Worm (Caenorhabditis elegans) whole organism, L2 larva: ENCODE data around the gene dnj-11.

Source experiments
- C34F6.9 ChIP-seq: fragments of 150-350 bp; optimal IDR thresholded peaks from 2 replicates; lab custom pipeline; 2014; ENCODE audit warnings: missing biosample characterization, missing genetic modification characterization
- F13H6.1 ChIP-seq: sonication (generic microtip); optimal IDR thresholded peaks from 2 replicates; lab custom pipeline; 2016; ENCODE audit warnings: missing genetic modification characterization, missing compliant biosample characterization
- R02D3.7 ChIP-seq: fragments of 150-350 bp; optimal IDR thresholded peaks from 2 replicates; lab custom pipeline; 2014; ENCODE audit warnings: missing biosample characterization, missing genetic modification characterization
- Y55F3AM.14 ChIP-seq: fragments of 200-800 bp; sonication (Bioruptor generic); optimal IDR thresholded peaks from 2 replicates; lab custom pipeline; 2018; ENCODE audit warnings: mild to moderate bottlenecking, missing genetic modification characterization, missing compliant biosample characterization
- ZK546.5 ChIP-seq: sonication (generic microtip); optimal IDR thresholded peaks from 2 replicates; lab custom pipeline; 2017; ENCODE audit warnings: missing biosample characterization, missing genetic modification characterization
- alr-1 ChIP-seq: fragments of 150-350 bp; optimal IDR thresholded peaks from 2 replicates; lab custom pipeline; 2014; ENCODE audit warnings: missing biosample characterization, missing genetic modification characterization
- aly-2 ChIP-seq: fragments of 150-350 bp; optimal IDR thresholded peaks from 2 replicates; lab custom pipeline; 2014; ENCODE audit warnings: missing biosample characterization, missing genetic modification characterization
- ama-1 ChIP-seq: fragments of 150-350 bp; optimal IDR thresholded peaks from 2 replicates; lab custom pipeline; 2018; ENCODE audit warnings: inconsistent platforms
- blmp-1 ChIP-seq: sonication (generic microtip); optimal IDR thresholded peaks from 2 replicates; lab custom pipeline; 2017; ENCODE audit warnings: missing genetic modification characterization, mild to moderate bottlenecking, missing compliant biosample characterization, antibody characterized with exemption, moderate library complexity; ENCODE audit not compliant: insufficient read depth
- ceh-16 ChIP-seq: fragments of 150-350 bp; optimal IDR thresholded peaks from 2 replicates; lab custom pipeline; 2014; ENCODE audit warnings: missing biosample characterization, missing genetic modification characterization
- ceh-82 ChIP-seq: fragments of 150-350 bp; optimal IDR thresholded peaks from 2 replicates; lab custom pipeline; 2014; ENCODE audit warnings: missing biosample characterization, missing genetic modification characterization
- crh-2 ChIP-seq: sonication (generic microtip); optimal IDR thresholded peaks from 2 replicates; lab custom pipeline; 2017; ENCODE audit warnings: missing biosample characterization, missing genetic modification characterization
- dmd-4 ChIP-seq: sonication (generic microtip); optimal IDR thresholded peaks from 2 replicates; lab custom pipeline; 2017; ENCODE audit warnings: missing biosample characterization, missing genetic modification characterization
- egl-27 ChIP-seq: sonication (generic microtip); optimal IDR thresholded peaks from 3 replicates; lab custom pipeline; 2017; ENCODE audit warnings: missing biosample characterization, missing genetic modification reagents, missing genetic modification characterization
- elt-1 ChIP-seq: fragments of 150-350 bp; optimal IDR thresholded peaks from 2 replicates; lab custom pipeline; 2014; ENCODE audit warnings: missing biosample characterization, missing genetic modification characterization
- elt-3 ChIP-seq: sonication (generic microtip); optimal IDR thresholded peaks from 2 replicates; lab custom pipeline; 2017; ENCODE audit warnings: missing biosample characterization, missing genetic modification characterization
- fos-1 ChIP-seq: fragments of 150-350 bp; optimal IDR thresholded peaks from 2 replicates; lab custom pipeline; 2014; ENCODE audit warnings: missing biosample characterization, missing genetic modification characterization
- gmeb-1 ChIP-seq: fragments of 150-350 bp; optimal IDR thresholded peaks from 2 replicates; lab custom pipeline; 2014; ENCODE audit warnings: missing biosample characterization, missing genetic modification characterization
- lin-11 ChIP-seq: fragments of 150-350 bp; sonication (generic microtip); optimal IDR thresholded peaks from 2 replicates; lab custom pipeline; 2014; ENCODE audit warnings: missing biosample characterization, missing genetic modification characterization, inconsistent platforms, mixed read lengths
- lin-13 ChIP-seq: fragments of 150-350 bp; optimal IDR thresholded peaks from 2 replicates; lab custom pipeline; 2014; ENCODE audit warnings: missing biosample characterization, missing genetic modification reagents, missing genetic modification characterization
- lin-39 ChIP-seq: fragments of 150-350 bp; optimal IDR thresholded peaks from 2 replicates; lab custom pipeline; 2014; ENCODE audit warnings: missing biosample characterization, missing genetic modification reagents, missing genetic modification characterization
- lsy-2 ChIP-seq, 2 experiments: fragments of 150-350 bp in 1 of 2; sonication (generic microtip) in 1 of 2; optimal IDR thresholded peaks; 2 replicates each; lab custom pipeline; 2014 to 2017; ENCODE audit warnings: missing biosample characterization in 2 of 2, missing genetic modification characterization in 2 of 2
- mab-5 ChIP-seq: fragments of 150-350 bp; optimal IDR thresholded peaks from 2 replicates; lab custom pipeline; 2014; ENCODE audit warnings: missing biosample characterization, missing genetic modification characterization
- mbf-1 ChIP-seq: sonication (generic microtip); optimal IDR thresholded peaks from 2 replicates; lab custom pipeline; 2017; ENCODE audit warnings: missing biosample characterization, missing genetic modification characterization
- mdl-1 ChIP-seq, 2 experiments: fragments of 150-350 bp in 1 of 2; sonication (generic microtip) in 1 of 2; optimal IDR thresholded peaks; 2 replicates each; lab custom pipeline; 2017; ENCODE audit warnings: missing biosample characterization in 2 of 2, missing genetic modification characterization in 2 of 2
- nhr-10 ChIP-seq: sonication (generic microtip); optimal IDR thresholded peaks from 2 replicates; lab custom pipeline; 2017; ENCODE audit warnings: missing biosample characterization, missing genetic modification characterization
- nhr-11 ChIP-seq: fragments of 150-350 bp; optimal IDR thresholded peaks from 2 replicates; lab custom pipeline; 2014; ENCODE audit warnings: missing biosample characterization, missing genetic modification characterization
- nhr-12 ChIP-seq: fragments of 150-350 bp; optimal IDR thresholded peaks from 2 replicates; lab custom pipeline; 2014; ENCODE audit warnings: missing biosample characterization, missing genetic modification characterization
- nhr-129 ChIP-seq: fragments of 150-350 bp; optimal IDR thresholded peaks from 2 replicates; lab custom pipeline; 2014; ENCODE audit warnings: missing biosample characterization, missing genetic modification characterization
- nhr-21 ChIP-seq: fragments of 150-350 bp; optimal IDR thresholded peaks from 2 replicates; lab custom pipeline; 2014; ENCODE audit warnings: missing biosample characterization, missing genetic modification characterization
- nhr-23 ChIP-seq: fragments of 150-350 bp; optimal IDR thresholded peaks from 2 replicates; lab custom pipeline; 2014; ENCODE audit warnings: missing biosample characterization, missing genetic modification reagents, missing genetic modification characterization
- nhr-237 ChIP-seq: fragments of 150-350 bp; optimal IDR thresholded peaks from 2 replicates; lab custom pipeline; 2014; ENCODE audit warnings: missing biosample characterization, missing genetic modification characterization
- nhr-25 ChIP-seq: fragments of 150-350 bp; sonication (generic microtip); optimal IDR thresholded peaks from 3 replicates; lab custom pipeline; 2014; ENCODE audit warnings: missing biosample characterization, missing genetic modification characterization
- nhr-6 ChIP-seq: fragments of 150-350 bp; optimal IDR thresholded peaks from 2 replicates; lab custom pipeline; 2014; ENCODE audit warnings: missing biosample characterization, missing genetic modification characterization
- nhr-77 ChIP-seq: fragments of 150-350 bp; optimal IDR thresholded peaks from 2 replicates; lab custom pipeline; 2014; ENCODE audit warnings: missing biosample characterization, missing genetic modification characterization
- peb-1 ChIP-seq: fragments of 150-350 bp; optimal IDR thresholded peaks from 2 replicates; lab custom pipeline; 2014; ENCODE audit warnings: missing biosample characterization, missing genetic modification characterization
- sem-4 ChIP-seq: fragments of 150-350 bp; optimal IDR thresholded peaks from 2 replicates; lab custom pipeline; 2014; ENCODE audit warnings: missing biosample characterization, missing genetic modification reagents, missing genetic modification characterization
- skn-1 ChIP-seq: sonication (generic microtip); optimal IDR thresholded peaks from 2 replicates; lab custom pipeline; 2017; ENCODE audit warnings: missing biosample characterization, missing genetic modification characterization
- sma-3 ChIP-seq: sonication (generic microtip); optimal IDR thresholded peaks from 2 replicates; lab custom pipeline; 2016; ENCODE audit warnings: missing genetic modification reagents, missing genetic modification characterization, missing compliant biosample characterization
- sma-9 ChIP-seq, 2 experiments: fragments of 150-350 bp in 1 of 2; sonication (generic microtip) in 1 of 2; optimal IDR thresholded peaks; 2 replicates each; lab custom pipeline; 2014 to 2016; ENCODE audit warnings: missing genetic modification characterization in 2 of 2, mild to moderate bottlenecking in 1 of 2, missing biosample characterization in 1 of 2, missing compliant biosample characterization in 1 of 2, missing genetic modification reagents in 1 of 2, moderate library complexity in 1 of 2
- snpc-4 ChIP-seq: fragments of 150-350 bp; optimal IDR thresholded peaks from 2 replicates; lab custom pipeline; 2014; ENCODE audit warnings: missing biosample characterization, missing genetic modification characterization
- unc-39 ChIP-seq: fragments of 150-350 bp; optimal IDR thresholded peaks from 2 replicates; lab custom pipeline; 2014; ENCODE audit warnings: missing biosample characterization, missing genetic modification characterization
- unc-55 ChIP-seq: fragments of 150-350 bp; sonication (generic microtip); optimal IDR thresholded peaks from 3 replicates; lab custom pipeline; 2014; ENCODE audit warnings: missing biosample characterization, missing genetic modification reagents, missing genetic modification characterization
- unc-62 ChIP-seq: fragments of 150-350 bp; optimal IDR thresholded peaks from 2 replicates; lab custom pipeline; 2014; ENCODE audit warnings: missing biosample characterization, missing genetic modification reagents, missing genetic modification characterization
- zag-1 ChIP-seq: fragments of 150-350 bp; optimal IDR thresholded peaks from 2 replicates; lab custom pipeline; 2014; ENCODE audit warnings: missing biosample characterization, missing genetic modification characterization
- ztf-1 ChIP-seq: fragments of 200-800 bp; sonication (Bioruptor generic); conservative IDR thresholded peaks from 2 replicates; pipeline ENCODE4 v1.3.6; 2022; ENCODE audit warnings: missing genetic modification characterization, missing compliant biosample characterization
- ztf-11 ChIP-seq: sonication (generic microtip); optimal IDR thresholded peaks from 2 replicates; lab custom pipeline; 2017; ENCODE audit warnings: missing biosample characterization, missing genetic modification characterization
- ztf-4 ChIP-seq: fragments of 150-350 bp; optimal IDR thresholded peaks from 2 replicates; lab custom pipeline; 2014; ENCODE audit warnings: missing biosample characterization, missing genetic modification characterization

The dnj-11 gene

ce11 chrIV:6585397-6585921 is at the start of gene dnj-11, which contains the start of gene F38A5.2:
Gene dnj-11, plus strand, starts transcription at chrIV:6585871.
Gene F38A5.2, minus strand, starts transcription at chrIV:6585400.
- TF ChIP-seq aly-2 (no peak), R02D3.7 (tag; lab: Kevin White, UChicago) (peak; percentile 7), ztf-11 (tag; lab: Kevin White, UChicago) (no peak), fos-1 (tag; lab: Kevin White, UChicago) (peak; percentile 72), ztf-4 (tag; lab: Kevin White, UChicago) (peak; percentile 47), peb-1 (tag; lab: Kevin White, UChicago) (no peak), nhr-25 (tag; lab: Kevin White, UChicago) (no peak), ceh-82 (no peak), sma-9 (GFP tag; optimal IDR thresholded peaks at IDR 0.05; lab: Kevin White, UChicago) (peak; percentile 88), sma-9 (tag; optimal IDR thresholded peaks at IDR 0.05; lab: Kevin White, UChicago) (no peak), nhr-21 (tag; lab: Kevin White, UChicago) (peak; percentile 76), C34F6.9 (tag; lab: Kevin White, UChicago) (peak; percentile 93), snpc-4 (tag; lab: Kevin White, UChicago) (peak; percentile 50), skn-1 (tag; lab: Kevin White, UChicago) (no peak), crh-2 (peak; percentile 87), F13H6.1 (tag; lab: Kevin White, UChicago) (peak; percentile 74), gmeb-1 (tag; lab: Kevin White, UChicago) (peak; percentile 77), lin-39 (no peak), mdl-1 (tag; optimal IDR thresholded peaks at IDR 0.05; lab: Kevin White, UChicago) (no peak), ama-1 (peak; percentile 42), lsy-2 (tag; optimal IDR thresholded peaks at IDR 0.05; lab: Kevin White, UChicago) (peak; percentile 64 to 90), nhr-11 (tag; lab: Kevin White, UChicago) (no peak), dmd-4 (no peak), mab-5 (tag; lab: Kevin White, UChicago) (peak; percentile 38), ZK546.5 (tag; lab: Kevin White, UChicago) (no peak), nhr-6 (tag; lab: Kevin White, UChicago) (no peak), nhr-12 (no peak), nhr-129 (peak; percentile 87), blmp-1 (tag; lab: Kevin White, UChicago) (peak; percentile 16), alr-1 (tag; lab: Kevin White, UChicago) (no peak), lin-11 (tag; lab: Kevin White, UChicago) (peak; percentile 83), elt-1 (tag; lab: Kevin White, UChicago) (no peak), lin-13 (GFP tag; lab: Kevin White, UChicago) (peak; percentile 83), nhr-77 (tag; lab: Kevin White, UChicago) (no peak), sem-4 (tag; lab: Kevin White, UChicago) (peak; percentile 50), nhr-10 (tag; lab: Kevin White, UChicago) (no peak), unc-55 (GFP tag; lab: Kevin White, UChicago) (peak; percentile 97), egl-27 (tag; lab: Kevin White, UChicago) (peak; percentile 69), unc-62 (GFP tag; lab: Kevin White, UChicago) (no peak), zag-1 (tag; lab: Kevin White, UChicago) (peak; percentile 37), sma-3 (peak; percentile 81), nhr-237 (tag; lab: Kevin White, UChicago) (no peak), nhr-23 (tag; lab: Kevin White, UChicago) (no peak), ceh-16 (tag; lab: Kevin White, UChicago) (peak; percentile 66), mbf-1 (tag; lab: Kevin White, UChicago) (no peak), ztf-1 (GFP tag; lab: Robert Waterston, UW) (no peak), elt-3 (no peak), Y55F3AM.14 (GFP tag; lab: Kevin White, UChicago) (no peak), unc-39 (tag; lab: Kevin White, UChicago) (no peak)
